Worm (Caenorhabditis elegans) whole organism, L2 larva: Measurements from ENCODE around the gene ZK669.5.

Source experiments
- F13H6.1 ChIP-seq: sonication (generic microtip); optimal IDR thresholded peaks from 2 replicates; lab custom pipeline; 2016; ENCODE audit warnings: missing genetic modification characterization, missing compliant biosample characterization
- ZK546.5 ChIP-seq: sonication (generic microtip); optimal IDR thresholded peaks from 2 replicates; lab custom pipeline; 2017; ENCODE audit warnings: missing biosample characterization, missing genetic modification characterization
- alr-1 ChIP-seq: fragments of 150-350 bp; optimal IDR thresholded peaks from 2 replicates; lab custom pipeline; 2014; ENCODE audit warnings: missing biosample characterization, missing genetic modification characterization
- blmp-1 ChIP-seq: sonication (generic microtip); optimal IDR thresholded peaks from 2 replicates; lab custom pipeline; 2017; ENCODE audit warnings: missing genetic modification characterization, mild to moderate bottlenecking, missing compliant biosample characterization, antibody characterized with exemption, moderate library complexity; ENCODE audit not compliant: insufficient read depth
- ceh-16 ChIP-seq: fragments of 150-350 bp; optimal IDR thresholded peaks from 2 replicates; lab custom pipeline; 2014; ENCODE audit warnings: missing biosample characterization, missing genetic modification characterization
- elt-1 ChIP-seq: fragments of 150-350 bp; optimal IDR thresholded peaks from 2 replicates; lab custom pipeline; 2014; ENCODE audit warnings: missing biosample characterization, missing genetic modification characterization
- fos-1 ChIP-seq: fragments of 150-350 bp; optimal IDR thresholded peaks from 2 replicates; lab custom pipeline; 2014; ENCODE audit warnings: missing biosample characterization, missing genetic modification characterization
- lin-11 ChIP-seq: fragments of 150-350 bp; sonication (generic microtip); optimal IDR thresholded peaks from 2 replicates; lab custom pipeline; 2014; ENCODE audit warnings: missing biosample characterization, missing genetic modification characterization, inconsistent platforms, mixed read lengths
- lin-13 ChIP-seq: fragments of 150-350 bp; optimal IDR thresholded peaks from 2 replicates; lab custom pipeline; 2014; ENCODE audit warnings: missing biosample characterization, missing genetic modification reagents, missing genetic modification characterization
- lin-39 ChIP-seq: fragments of 150-350 bp; optimal IDR thresholded peaks from 2 replicates; lab custom pipeline; 2014; ENCODE audit warnings: missing biosample characterization, missing genetic modification reagents, missing genetic modification characterization
- lsy-2 ChIP-seq, 2 experiments: fragments of 150-350 bp in 1 of 2; sonication (generic microtip) in 1 of 2; optimal IDR thresholded peaks; 2 replicates each; lab custom pipeline; 2014 to 2017; ENCODE audit warnings: missing biosample characterization in 2 of 2, missing genetic modification characterization in 2 of 2
- mdl-1 ChIP-seq, 2 experiments: fragments of 150-350 bp in 1 of 2; sonication (generic microtip) in 1 of 2; optimal IDR thresholded peaks; 2 replicates each; lab custom pipeline; 2017; ENCODE audit warnings: missing biosample characterization in 2 of 2, missing genetic modification characterization in 2 of 2
- nhr-12 ChIP-seq: fragments of 150-350 bp; optimal IDR thresholded peaks from 2 replicates; lab custom pipeline; 2014; ENCODE audit warnings: missing biosample characterization, missing genetic modification characterization
- nhr-21 ChIP-seq: fragments of 150-350 bp; optimal IDR thresholded peaks from 2 replicates; lab custom pipeline; 2014; ENCODE audit warnings: missing biosample characterization, missing genetic modification characterization
- nhr-237 ChIP-seq: fragments of 150-350 bp; optimal IDR thresholded peaks from 2 replicates; lab custom pipeline; 2014; ENCODE audit warnings: missing biosample characterization, missing genetic modification characterization
- peb-1 ChIP-seq: fragments of 150-350 bp; optimal IDR thresholded peaks from 2 replicates; lab custom pipeline; 2014; ENCODE audit warnings: missing biosample characterization, missing genetic modification characterization
- sma-9 ChIP-seq, 2 experiments: fragments of 150-350 bp in 1 of 2; sonication (generic microtip) in 1 of 2; optimal IDR thresholded peaks; 2 replicates each; lab custom pipeline; 2014 to 2016; ENCODE audit warnings: missing genetic modification characterization in 2 of 2, mild to moderate bottlenecking in 1 of 2, missing biosample characterization in 1 of 2, missing compliant biosample characterization in 1 of 2, missing genetic modification reagents in 1 of 2, moderate library complexity in 1 of 2
- snpc-4 ChIP-seq: fragments of 150-350 bp; optimal IDR thresholded peaks from 2 replicates; lab custom pipeline; 2014; ENCODE audit warnings: missing biosample characterization, missing genetic modification characterization
- unc-39 ChIP-seq: fragments of 150-350 bp; optimal IDR thresholded peaks from 2 replicates; lab custom pipeline; 2014; ENCODE audit warnings: missing biosample characterization, missing genetic modification characterization
- unc-55 ChIP-seq: fragments of 150-350 bp; sonication (generic microtip); optimal IDR thresholded peaks from 3 replicates; lab custom pipeline; 2014; ENCODE audit warnings: missing biosample characterization, missing genetic modification reagents, missing genetic modification characterization
- zag-1 ChIP-seq: fragments of 150-350 bp; optimal IDR thresholded peaks from 2 replicates; lab custom pipeline; 2014; ENCODE audit warnings: missing biosample characterization, missing genetic modification characterization
- ztf-4 ChIP-seq: fragments of 150-350 bp; optimal IDR thresholded peaks from 2 replicates; lab custom pipeline; 2014; ENCODE audit warnings: missing biosample characterization, missing genetic modification characterization

ZK669.5 gene

DNA sequence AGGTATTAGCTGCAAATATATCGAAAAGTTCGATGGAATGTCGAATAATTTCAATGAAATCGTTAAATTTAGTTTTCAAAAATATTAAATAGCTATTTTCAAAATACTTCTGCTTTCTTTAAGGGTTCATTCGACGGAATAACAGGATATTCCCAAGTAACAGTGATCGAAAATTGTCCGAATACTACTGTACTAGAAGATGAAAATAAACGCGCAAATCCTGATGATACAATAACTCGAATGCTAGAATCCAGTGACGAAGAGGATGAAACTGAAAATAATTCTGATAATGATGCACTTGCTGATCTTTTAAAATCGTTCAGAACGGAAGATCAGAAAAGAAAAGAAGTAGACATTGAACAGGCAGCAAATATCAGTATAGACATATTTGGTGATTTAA, 45.9 kb downstream of the ZK669.5 start:
- TF ChIP-seq unc-39 (tag; lab: Kevin White, UChicago) (no peak), lin-39 (no peak), lin-13 (GFP tag; lab: Kevin White, UChicago) (no peak), ceh-16 (no peak), elt-1 (no peak), zag-1 (no peak), unc-55 (GFP tag; lab: Kevin White, UChicago) (no peak), lsy-2 (tag; optimal IDR thresholded peaks at IDR 0.05; lab: Kevin White, UChicago) (no peak), ztf-4 (no peak), nhr-237 (tag; lab: Kevin White, UChicago) (no peak), lin-11 (no peak), F13H6.1 (no peak), alr-1 (tag; lab: Kevin White, UChicago) (no peak), fos-1 (tag; lab: Kevin White, UChicago) (no peak), snpc-4 (tag; lab: Kevin White, UChicago) (no peak), peb-1 (tag; lab: Kevin White, UChicago) (no peak), mdl-1 (tag; optimal IDR thresholded peaks at IDR 0.05; lab: Kevin White, UChicago) (no peak), nhr-12 (tag; lab: Kevin White, UChicago) (no peak), ZK546.5 (tag; lab: Kevin White, UChicago) (no peak), nhr-21 (tag; lab: Kevin White, UChicago) (no peak)

DNA sequence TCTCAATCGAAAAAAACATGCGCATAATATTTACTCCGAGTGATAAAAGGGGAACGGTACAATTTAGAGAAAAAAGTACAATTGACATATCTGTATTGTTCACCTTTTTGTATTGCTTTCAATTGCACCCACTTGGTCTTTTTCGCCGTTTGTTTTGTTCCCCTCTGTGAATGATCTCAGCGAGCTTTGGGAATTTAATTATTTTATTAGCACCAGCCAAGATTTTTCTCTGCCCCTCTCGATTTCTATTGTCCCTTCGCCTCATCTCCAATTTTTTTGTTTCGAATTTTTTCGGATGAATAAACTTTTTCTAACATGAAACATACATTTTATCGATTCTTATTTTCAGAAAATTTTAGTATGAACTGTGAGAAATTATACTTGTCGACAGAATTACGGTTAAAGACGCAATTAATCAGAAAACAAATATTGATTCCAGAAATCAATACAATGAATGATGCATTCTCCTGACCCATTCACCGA, 46.4 kb downstream of the ZK669.5 start, which contains the start of gene rev-1:
TSS of gene rev-1 (plus strand) at position 433 of the 483 bp plus-strand sequence.
- TF ChIP-seq lin-13 (GFP tag; lab: Kevin White, UChicago) (no peak), sma-9 (GFP tag; optimal IDR thresholded peaks at IDR 0.05; lab: Kevin White, UChicago) (no peak), sma-9 (tag; optimal IDR thresholded peaks at IDR 0.05; lab: Kevin White, UChicago) (no peak), ceh-16 (no peak), blmp-1 (tag; lab: Kevin White, UChicago) (no peak)
